Worm (Caenorhabditis elegans) whole organism, early embryonic: ENCODE measurements around the gene Y57A10C.1.

ENCODE experiments used
- F13C5.2 ChIP-seq: sonication (generic microtip); optimal IDR thresholded peaks from 2 replicates; lab custom pipeline; 2017; ENCODE audit warnings: mild to moderate bottlenecking, missing genetic modification characterization, inconsistent platforms, missing compliant biosample characterization
- ama-1 ChIP-seq: fragments of 150-350 bp; optimal IDR thresholded peaks from 2 replicates; lab custom pipeline; 2014
- ceh-36 ChIP-seq: sonication (generic microtip); optimal IDR thresholded peaks from 2 replicates; lab custom pipeline; 2016; ENCODE audit warnings: missing genetic modification characterization, inconsistent platforms, missing compliant biosample characterization
- ets-7 ChIP-seq: sonication (generic microtip); optimal IDR thresholded peaks from 2 replicates; lab custom pipeline; 2016; ENCODE audit warnings: missing genotype, missing genetic modification characterization, missing compliant biosample characterization
- flt-1 ChIP-seq: fragments of 200-800 bp; sonication (Bioruptor generic); IDR thresholded peaks from 2 replicates; pipeline ENCODE4 v1.3.6; 2022; ENCODE audit warnings: missing genetic modification characterization, missing compliant biosample characterization
- hmbx-1 ChIP-seq: sonication (generic microtip); optimal IDR thresholded peaks from 2 replicates; lab custom pipeline; 2016; ENCODE audit warnings: mild to moderate bottlenecking, missing genetic modification characterization, missing compliant biosample characterization
- hmg-4 ChIP-seq: fragments of 200-800 bp; sonication (Bioruptor generic); optimal IDR thresholded peaks from 2 replicates; lab custom pipeline; 2018; ENCODE audit warnings: mild to moderate bottlenecking, missing genetic modification characterization, missing compliant biosample characterization
- hnd-1 ChIP-seq: sonication (generic microtip); optimal IDR thresholded peaks from 2 replicates; lab custom pipeline; 2016; ENCODE audit warnings: missing genetic modification characterization, missing compliant biosample characterization
- scrt-1 ChIP-seq: fragments of 200-800 bp; sonication (Bioruptor generic); IDR thresholded peaks from 2 replicates; pipeline ENCODE4 v1.3.6; 2022; ENCODE audit warnings: missing genetic modification characterization, missing compliant biosample characterization
- sea-1 ChIP-seq: fragments of 200-800 bp; sonication (Bioruptor generic); conservative IDR thresholded peaks from 2 replicates; pipeline ENCODE4 v1.3.6; 2022; ENCODE audit warnings: missing genetic modification characterization, missing compliant biosample characterization
- tbx-11 ChIP-seq: fragments of 200-800 bp; sonication (Bioruptor generic); IDR thresholded peaks from 2 replicates; pipeline ENCODE4 v1.3.6; 2022; ENCODE audit warnings: missing genetic modification characterization, missing compliant biosample characterization
- tra-4 ChIP-seq: sonication (generic microtip); optimal IDR thresholded peaks from 2 replicates; lab custom pipeline; 2017; ENCODE audit warnings: missing genetic modification characterization, missing compliant biosample characterization

DNA sequence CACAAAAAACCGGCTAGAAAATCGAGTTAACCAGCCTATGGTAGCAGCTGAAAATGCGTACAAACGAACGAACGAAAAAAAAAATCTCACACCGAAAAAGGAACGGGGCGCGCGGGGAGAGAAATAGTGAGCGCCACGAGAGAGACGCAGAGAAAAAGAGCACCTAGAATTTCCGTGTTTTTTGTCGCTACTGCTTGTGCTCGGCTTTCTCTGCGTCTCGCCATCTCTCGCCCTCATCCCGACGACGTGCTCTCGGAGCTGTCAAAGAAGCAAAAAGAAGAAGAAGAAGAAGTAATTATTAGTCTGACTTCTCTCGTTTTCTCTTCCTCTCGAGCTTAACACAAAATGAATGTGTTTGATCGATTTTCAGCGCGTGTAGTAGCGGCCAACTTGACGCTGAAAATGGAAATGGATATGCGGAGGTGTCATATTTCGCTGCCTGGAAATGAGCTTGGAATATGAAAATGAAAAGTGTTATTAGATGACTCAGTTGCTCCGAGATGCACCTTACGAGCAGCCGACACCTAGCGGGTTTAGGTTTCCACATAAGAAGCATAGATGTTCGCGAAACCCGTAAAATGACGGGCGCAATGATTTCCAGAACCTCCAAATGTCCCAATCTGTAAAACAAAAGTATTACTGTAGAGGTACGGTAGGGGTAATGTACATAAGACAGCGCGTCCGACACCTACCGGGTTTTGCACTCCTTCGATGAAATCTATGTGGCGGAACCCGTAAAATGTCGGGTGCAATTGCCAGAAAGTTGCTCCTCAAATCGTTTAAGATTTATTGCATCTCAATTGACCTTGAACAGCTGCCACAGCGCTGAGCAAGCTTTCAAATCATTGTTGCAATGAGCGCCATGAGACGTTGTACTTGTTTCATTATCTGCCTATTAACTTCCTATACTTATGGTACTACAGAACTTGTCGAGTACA, 29.4 kb downstream of the Y57A10C.1 start, which contains the start of gene btb-14:
- TF ChIP-seq tbx-11 (GFP tag; lab: Robert Waterston, UW) (no peak), ama-1 (lab: Kevin White, UChicago) (no peak), hmbx-1 (tag; lab: Kevin White, UChicago) (no peak), sea-1 (GFP tag; lab: Robert Waterston, UW) (no peak), F13C5.2 (tag; lab: Kevin White, UChicago) (no peak), flt-1 (GFP tag; lab: Robert Waterston, UW) (no peak), hmg-4 (no peak), ceh-36 (tag; lab: Kevin White, UChicago) (no peak), hnd-1 (tag; lab: Kevin White, UChicago) (no peak), scrt-1 (GFP tag; lab: Robert Waterston, UW) (no peak), tra-4 (tag; lab: Kevin White, UChicago) (no peak), ets-7 (tag; lab: Kevin White, UChicago) (no peak)
